Worm (Caenorhabditis elegans) whole organism, L4 larva: ENCODE measurements around the gene srp-7.

Experiments used
- F10B5.3 ChIP-seq: sonication (generic microtip); optimal IDR thresholded peaks from 2 replicates; lab custom pipeline; 2016; ENCODE audit warnings: mild to moderate bottlenecking, missing genetic modification characterization, missing compliant biosample characterization
- F44E2.7 ChIP-seq: fragments of 200-800 bp; sonication (Bioruptor generic); IDR thresholded peaks from 2 replicates; pipeline ENCODE4 v2.1.2; 2022; ENCODE audit warnings: missing genetic modification characterization, missing compliant biosample characterization
- T26A8.4 ChIP-seq: fragments of 200-800 bp; sonication (Bioruptor generic); IDR thresholded peaks from 2 replicates; pipeline ENCODE4 v1.3.6; 2022; ENCODE audit warnings: missing genetic modification characterization, missing compliant biosample characterization
- aha-1 ChIP-seq: fragments of 150-350 bp; peaks from one replicate; lab custom pipeline; 2014; ENCODE audit warnings: missing biosample characterization, missing genetic modification characterization
- ama-1 ChIP-seq: fragments of 150-350 bp; optimal IDR thresholded peaks from 2 replicates; lab custom pipeline; 2014; ENCODE audit warnings: inconsistent platforms, mixed read lengths
- attf-4 ChIP-seq: sonication (generic microtip); optimal IDR thresholded peaks from 3 replicates; lab custom pipeline; 2017; ENCODE audit warnings: missing biosample characterization, missing genetic modification characterization
- ceh-28 ChIP-seq: fragments of 150-350 bp; optimal IDR thresholded peaks from 2 replicates; lab custom pipeline; 2014; ENCODE audit warnings: missing biosample characterization, missing genetic modification reagents, missing genetic modification characterization
- ceh-32 ChIP-seq: sonication (generic microtip); optimal IDR thresholded peaks from 2 replicates; lab custom pipeline; 2016; ENCODE audit warnings: mild to moderate bottlenecking, missing genetic modification characterization, missing compliant biosample characterization; ENCODE audit not compliant: poor library complexity
- ceh-44 ChIP-seq: fragments of 200-800 bp; sonication (Bioruptor generic); IDR thresholded peaks from 2 replicates; pipeline ENCODE4 v1.3.6; 2022; ENCODE audit warnings: missing genetic modification reagents, missing genetic modification characterization, missing compliant biosample characterization
- ceh-82 ChIP-seq: sonication (generic microtip); optimal IDR thresholded peaks from 2 replicates; lab custom pipeline; 2017; ENCODE audit warnings: missing biosample characterization, missing genetic modification characterization
- ces-1 ChIP-seq: fragments of 150-350 bp; sonication (generic microtip); optimal IDR thresholded peaks from 4 replicates; lab custom pipeline; 2014; ENCODE audit warnings: missing biosample characterization, missing genetic modification reagents, missing genetic modification characterization
- ctbp-1 ChIP-seq: fragments of 200-800 bp; sonication (Bioruptor generic); IDR thresholded peaks from 2 replicates; pipeline ENCODE4 v1.3.6; 2022; ENCODE audit warnings: missing genetic modification reagents, missing genetic modification characterization, missing compliant biosample characterization
- daf-16 ChIP-seq, 3 experiments: sonication (generic microtip); optimal IDR thresholded peaks; 2 replicates each; lab custom pipeline; 2016 to 2017; ENCODE audit warnings: missing genetic modification characterization in 3 of 3, missing genetic modification reagents in 3 of 3, mild to moderate bottlenecking in 2 of 3, missing compliant biosample characterization in 2 of 3, missing biosample characterization in 1 of 3, moderate library complexity in 1 of 3
- dmd-6 ChIP-seq: fragments of 200-800 bp; sonication (Bioruptor generic); IDR thresholded peaks from 2 replicates; pipeline ENCODE4 v1.3.6; 2022; ENCODE audit warnings: missing genetic modification reagents, missing genetic modification characterization, missing compliant biosample characterization
- dmd-8 ChIP-seq: fragments of 200-800 bp; sonication (Bioruptor generic); IDR thresholded peaks from 2 replicates; pipeline ENCODE4 v1.3.6; 2022; ENCODE audit warnings: missing genetic modification characterization, missing compliant biosample characterization
- duxl-1 ChIP-seq: sonication (generic microtip); optimal IDR thresholded peaks from 2 replicates; lab custom pipeline; 2016; ENCODE audit warnings: mild to moderate bottlenecking, missing genetic modification characterization, moderate library complexity, missing compliant biosample characterization; ENCODE audit not compliant: poor library complexity
- dve-1 ChIP-seq: sonication (generic microtip); optimal IDR thresholded peaks from 2 replicates; lab custom pipeline; 2017; ENCODE audit warnings: antibody characterized with exemption, mild to moderate bottlenecking, missing genetic modification characterization, missing compliant biosample characterization; ENCODE audit not compliant: insufficient read depth
- egl-43 ChIP-seq: fragments of 200-800 bp; sonication (Bioruptor generic); IDR thresholded peaks from 2 replicates; pipeline ENCODE4 v1.3.6; 2022; ENCODE audit warnings: missing genetic modification reagents, missing genetic modification characterization, missing compliant biosample characterization
- fos-1 ChIP-seq: fragments of 150-350 bp; optimal IDR thresholded peaks from 2 replicates; lab custom pipeline; 2014; ENCODE audit warnings: missing biosample characterization, missing genetic modification characterization
- hlh-11 ChIP-seq: fragments of 200-800 bp; sonication (Bioruptor generic); optimal IDR thresholded peaks from 2 replicates; lab custom pipeline; 2018; ENCODE audit warnings: mild to moderate bottlenecking, missing genetic modification characterization, missing compliant biosample characterization
- hlh-30 ChIP-seq: sonication (generic microtip); optimal IDR thresholded peaks from 2 replicates; lab custom pipeline; 2017; ENCODE audit warnings: antibody characterized with exemption, mild to moderate bottlenecking, missing genetic modification characterization, missing compliant biosample characterization; ENCODE audit not compliant: insufficient read depth
- hmg-1.1 ChIP-seq: fragments of 200-800 bp; sonication (Bioruptor generic); IDR thresholded peaks from 2 replicates; pipeline ENCODE4 v1.3.6; 2022; ENCODE audit warnings: missing genetic modification reagents, missing genetic modification characterization, missing compliant biosample characterization
- lim-7 ChIP-seq: fragments of 200-800 bp; sonication (Bioruptor generic); IDR thresholded peaks from 2 replicates; pipeline ENCODE4 v1.3.6; 2022; ENCODE audit warnings: missing genetic modification characterization, missing compliant biosample characterization
- lin-38 ChIP-seq: fragments of 200-800 bp; sonication (Bioruptor generic); IDR thresholded peaks from 2 replicates; pipeline ENCODE4 v1.3.6; 2022; ENCODE audit warnings: missing genetic modification reagents, missing genetic modification characterization, missing compliant biosample characterization
- lin-39 ChIP-seq: fragments of 150-350 bp; optimal IDR thresholded peaks from 2 replicates; lab custom pipeline; 2014; ENCODE audit warnings: missing biosample characterization, missing genetic modification reagents, missing genetic modification characterization
- lir-3 ChIP-seq: sonication (generic microtip); optimal IDR thresholded peaks from 2 replicates; lab custom pipeline; 2016; ENCODE audit warnings: mild to moderate bottlenecking, missing genetic modification characterization, missing compliant biosample characterization
- lsy-2 ChIP-seq, 2 experiments: fragments of 150-350 bp in 1 of 2; sonication (generic microtip) in 1 of 2; optimal IDR thresholded peaks; 2 replicates each; lab custom pipeline; 2014 to 2017; ENCODE audit warnings: missing biosample characterization in 2 of 2, missing genetic modification characterization in 2 of 2
- madf-5 ChIP-seq, 2 experiments: fragments of 200-800 bp; sonication (Bioruptor generic); IDR thresholded peaks; 2 replicates each; pipeline ENCODE4 v1.3.6; 2022; ENCODE audit warnings: missing compliant biosample characterization in 2 of 2, missing genetic modification characterization in 2 of 2
- nhr-10 ChIP-seq: fragments of 150-350 bp; optimal IDR thresholded peaks from 2 replicates; lab custom pipeline; 2014; ENCODE audit warnings: missing biosample characterization, missing genetic modification characterization
- nhr-102 ChIP-seq: sonication (generic microtip); optimal IDR thresholded peaks from 2 replicates; lab custom pipeline; 2016; ENCODE audit warnings: mild to moderate bottlenecking, missing genetic modification characterization, moderate library complexity, missing compliant biosample characterization
- nhr-11 ChIP-seq: fragments of 150-350 bp; optimal IDR thresholded peaks from 2 replicates; lab custom pipeline; 2014; ENCODE audit warnings: missing biosample characterization, missing genetic modification characterization
- nhr-237 ChIP-seq: sonication (generic microtip); optimal IDR thresholded peaks from 2 replicates; lab custom pipeline; 2017; ENCODE audit warnings: missing biosample characterization, missing genetic modification characterization
- nhr-25 ChIP-seq: sonication (generic microtip); optimal IDR thresholded peaks from 2 replicates; lab custom pipeline; 2017; ENCODE audit warnings: missing genetic modification characterization, mild to moderate bottlenecking, missing compliant biosample characterization, antibody characterized with exemption, moderate library complexity, borderline replicate concordance; ENCODE audit not compliant: insufficient read depth
- nhr-41 ChIP-seq: fragments of 200-800 bp; sonication (Bioruptor generic); IDR thresholded peaks from 2 replicates; pipeline ENCODE4 v1.3.6; 2022; ENCODE audit warnings: missing genetic modification reagents, missing genetic modification characterization, missing compliant biosample characterization
- nhr-42 ChIP-seq: fragments of 200-800 bp; sonication (Bioruptor generic); IDR thresholded peaks from 2 replicates; pipeline ENCODE4 v1.3.6; 2022; ENCODE audit warnings: missing genetic modification characterization, missing compliant biosample characterization
- nhr-6 ChIP-seq: fragments of 150-350 bp; optimal IDR thresholded peaks from 2 replicates; lab custom pipeline; 2014; ENCODE audit warnings: missing biosample characterization, missing genetic modification characterization
- nhr-76 ChIP-seq: fragments of 150-350 bp; optimal IDR thresholded peaks from 2 replicates; lab custom pipeline; 2014; ENCODE audit warnings: missing biosample characterization, missing genetic modification characterization
- php-3 ChIP-seq: fragments of 200-800 bp; sonication (Bioruptor generic); IDR thresholded peaks from 2 replicates; pipeline ENCODE4 v1.3.6; 2022; ENCODE audit warnings: missing genetic modification reagents, missing genetic modification characterization, missing compliant biosample characterization
- pqm-1 ChIP-seq: sonication (generic microtip); optimal IDR thresholded peaks from 2 replicates; lab custom pipeline; 2017; ENCODE audit warnings: missing biosample characterization, missing genetic modification characterization
- saeg-2 ChIP-seq: fragments of 200-800 bp; sonication (Bioruptor generic); IDR thresholded peaks from 2 replicates; pipeline ENCODE4 v1.3.6; 2022; ENCODE audit warnings: missing genetic modification reagents, missing genetic modification characterization, missing compliant biosample characterization
- sdz-12 ChIP-seq: fragments of 200-800 bp; sonication (Bioruptor generic); optimal IDR thresholded peaks from 2 replicates; lab custom pipeline; 2018; ENCODE audit warnings: mild to moderate bottlenecking, missing genetic modification characterization, missing compliant biosample characterization
- set-16 ChIP-seq: fragments of 200-800 bp; sonication (Bioruptor generic); IDR thresholded peaks from 2 replicates; pipeline ENCODE4 v1.3.6; 2022; ENCODE audit warnings: missing genetic modification reagents, missing genetic modification characterization, missing compliant biosample characterization
- snpc-1.2 ChIP-seq: fragments of 200-800 bp; sonication (Bioruptor generic); IDR thresholded peaks from 2 replicates; pipeline ENCODE4 v1.3.6; 2022; ENCODE audit warnings: missing genetic modification reagents, missing genetic modification characterization, missing compliant biosample characterization
- snpc-4 ChIP-seq: fragments of 150-350 bp; optimal IDR thresholded peaks from 2 replicates; lab custom pipeline; 2014; ENCODE audit warnings: missing biosample characterization, missing genetic modification characterization
- spr-1 ChIP-seq: sonication (generic microtip); optimal IDR thresholded peaks from 2 replicates; lab custom pipeline; 2016; ENCODE audit warnings: mild to moderate bottlenecking, missing genetic modification characterization, missing compliant biosample characterization
- unc-62 ChIP-seq, 3 experiments: fragments of 150-350 bp in 1 of 3; sonication (generic microtip); optimal IDR thresholded peaks in 2 of 3; peaks in 1 of 3; 1 replicate in 1 of 3; 2 replicates in 2 of 3; lab custom pipeline; 2014 to 2017; ENCODE audit warnings: missing biosample characterization in 3 of 3, missing genetic modification characterization in 3 of 3, missing genetic modification reagents in 3 of 3, missing genotype in 1 of 3
- zag-1 ChIP-seq: fragments of 150-350 bp; optimal IDR thresholded peaks from 2 replicates; lab custom pipeline; 2014; ENCODE audit warnings: missing biosample characterization, missing genetic modification characterization
- zfp-2 ChIP-seq: sonication (generic microtip); optimal IDR thresholded peaks from 2 replicates; lab custom pipeline; 2016; ENCODE audit warnings: mild to moderate bottlenecking, missing genetic modification characterization, missing compliant biosample characterization

The srp-7 gene

ce11 chrV:8226812-8227211 is 47.9 kb downstream of the srp-7 start, which contains the start of gene K07C11.10:
Gene K07C11.10 (minus strand): TSS chrV:8226912.
- TF ChIP-seq ceh-44 (GFP tag; lab: Robert Waterston, UW) (no peak), F10B5.3 (tag; lab: Kevin White, UChicago) (no peak), ceh-82 (tag; lab: Kevin White, UChicago) (no peak), snpc-4 (tag; lab: Kevin White, UChicago) (no peak), unc-62 (GFP tag; optimal IDR thresholded peaks at IDR 0.05 in 1 of 2; lab: Kevin White, UChicago) (peak in 1 of 2 experiments; percentile 47), unc-62 (tag; optimal IDR thresholded peaks at IDR 0.05; lab: Kevin White, UChicago) (no peak), lim-7 (GFP tag; lab: Robert Waterston, UW) (no peak), ctbp-1 (GFP tag; lab: Robert Waterston, UW) (no peak), hlh-30 (tag; lab: Kevin White, UChicago) (no peak)

DNA sequence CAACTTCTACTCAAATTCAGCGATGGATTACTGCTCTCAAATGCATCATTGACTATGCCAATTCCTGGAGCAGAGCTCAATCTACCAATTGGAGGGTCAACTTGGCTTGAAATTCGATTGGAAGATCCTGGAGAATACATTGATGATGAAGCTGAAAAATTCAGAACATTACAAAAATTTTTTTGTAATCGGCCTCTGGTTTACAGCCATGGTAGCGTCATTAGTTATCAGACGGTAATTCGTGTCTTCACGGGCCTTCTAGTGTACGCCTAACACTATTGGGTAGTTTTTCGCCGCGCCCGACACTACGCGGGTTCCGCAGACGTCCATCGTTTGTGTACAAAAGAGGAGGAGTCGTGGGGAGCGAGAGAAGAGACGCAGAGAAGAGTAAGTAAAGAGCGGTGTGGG is 49.8 kb downstream of the srp-7 start:
- TF ChIP-seq nhr-10 = peak; percentile 16
- no peak for TF ChIP-seq dmd-8 (GFP tag; lab: Robert Waterston, UW)
- peak; percentile 92 for TF ChIP-seq snpc-1.2
- TF ChIP-seq nhr-237 (tag; lab: Kevin White, UChicago) = no peak
- no peak for TF ChIP-seq zag-1 (tag; lab: Kevin White, UChicago)
- TF ChIP-seq spr-1 (tag; lab: Kevin White, UChicago) = peak; percentile 85
- peak in 1 of 2 experiments; percentile 77 for TF ChIP-seq lsy-2 (tag; optimal IDR thresholded peaks at IDR 0.05; lab: Kevin White, UChicago)
- no peak for TF ChIP-seq aha-1 (tag; lab: Kevin White, UChicago)
- TF ChIP-seq fos-1 (tag; lab: Kevin White, UChicago) = no peak
- TF ChIP-seq hlh-30 (tag; lab: Kevin White, UChicago) = peak; percentile 80
- TF ChIP-seq pqm-1 (tag; lab: Kevin White, UChicago) = peak; percentile 8
- TF ChIP-seq F44E2.7 (GFP tag; lab: Robert Waterston, UW) = no peak
- peak; percentile 88 for TF ChIP-seq hmg-1.1 (GFP tag; lab: Robert Waterston, UW)
- TF ChIP-seq daf-16 (GFP tag; optimal IDR thresholded peaks at IDR 0.05; lab: Kevin White, UChicago) = peak; percentile 65 to 88
- TF ChIP-seq daf-16 (tag; optimal IDR thresholded peaks at IDR 0.05; lab: Kevin White, UChicago) = peak; percentile 86
- TF ChIP-seq egl-43 (GFP tag; lab: Robert Waterston, UW) = no peak
- TF ChIP-seq nhr-6 (tag; lab: Kevin White, UChicago) = peak; percentile 65
- TF ChIP-seq dmd-6 (GFP tag; lab: Robert Waterston, UW) = peak; percentile 74
- 0 out of 2 replicates have a peak, but pooled peaks have one; percentile 47 for TF ChIP-seq saeg-2
- TF ChIP-seq lir-3 = peak; percentile 22
- TF ChIP-seq lim-7 (GFP tag; lab: Robert Waterston, UW) = no peak
- TF ChIP-seq nhr-102 (tag; lab: Kevin White, UChicago) = peak; percentile 91
- peak; percentile 49 for TF ChIP-seq nhr-11 (tag; lab: Kevin White, UChicago)
- TF ChIP-seq dve-1 (tag; lab: Kevin White, UChicago) = peak; percentile 92
- TF ChIP-seq ceh-28 (tag; lab: Kevin White, UChicago) = no peak
- TF ChIP-seq php-3 = peak; percentile 73
- TF ChIP-seq set-16 = no peak
- TF ChIP-seq ces-1 (GFP tag; lab: Kevin White, UChicago) = peak; percentile 13
- no peak for TF ChIP-seq ceh-82 (tag; lab: Kevin White, UChicago)
- TF ChIP-seq T26A8.4 (GFP tag; lab: Robert Waterston, UW) = peak; percentile 91
- TF ChIP-seq hlh-11 (tag; lab: Kevin White, UChicago) = peak; percentile 83
- TF ChIP-seq nhr-42 = peak; percentile 47
- no peak for TF ChIP-seq madf-5 (GFP tag; IDR thresholded peaks at IDR 0.05; lab: Robert Waterston, UW)
- no peak for TF ChIP-seq ceh-32 (tag; lab: Kevin White, UChicago)
- peak; percentile 92 for TF ChIP-seq duxl-1 (tag; lab: Kevin White, UChicago)
- TF ChIP-seq attf-4 (tag; lab: Kevin White, UChicago) = no peak
- TF ChIP-seq nhr-41 (GFP tag; lab: Robert Waterston, UW) = 0 out of 2 replicates have a peak, but pooled peaks have one; percentile 8
- no peak; the same call in 1 of the 2 replicates for TF ChIP-seq lin-38 (GFP tag; lab: Robert Waterston, UW)
- no peak for TF ChIP-seq nhr-76 (tag; lab: Kevin White, UChicago)
- TF ChIP-seq zfp-2 (tag; lab: Kevin White, UChicago) = peak; percentile 44
- TF ChIP-seq nhr-25 (tag; lab: Kevin White, UChicago) = peak; percentile 56
- peak; percentile 94 for TF ChIP-seq ama-1 (lab: Kevin White, UChicago)
- TF ChIP-seq lin-39 (tag; lab: Kevin White, UChicago) = no peak
- TF ChIP-seq sdz-12 (GFP tag; lab: Kevin White, UChicago) = no peak
